Fruit fly (Drosophila melanogaster) S2 (cell line): Measurements from ENCODE around the gene CG7579.

Experiments
- CG8478 ChIP-seq: fragments of >200 bp; optimal IDR thresholded peaks from 2 replicates; lab custom pipeline; 2018
- CTCF ChIP-seq, 2 experiments: fragments of >200 bp; optimal IDR thresholded peaks; 2 replicates each; lab custom pipeline; 2018

CG7579 gene

dm6 chr3L:15636359-15636758 lies 46.9 kb downstream of the CG7579 start:
- no peak for TF ChIP-seq CTCF (optimal IDR thresholded peaks at IDR 0.05; lab: Kevin White, UChicago)
- no peak for TF ChIP-seq CG8478

DNA sequence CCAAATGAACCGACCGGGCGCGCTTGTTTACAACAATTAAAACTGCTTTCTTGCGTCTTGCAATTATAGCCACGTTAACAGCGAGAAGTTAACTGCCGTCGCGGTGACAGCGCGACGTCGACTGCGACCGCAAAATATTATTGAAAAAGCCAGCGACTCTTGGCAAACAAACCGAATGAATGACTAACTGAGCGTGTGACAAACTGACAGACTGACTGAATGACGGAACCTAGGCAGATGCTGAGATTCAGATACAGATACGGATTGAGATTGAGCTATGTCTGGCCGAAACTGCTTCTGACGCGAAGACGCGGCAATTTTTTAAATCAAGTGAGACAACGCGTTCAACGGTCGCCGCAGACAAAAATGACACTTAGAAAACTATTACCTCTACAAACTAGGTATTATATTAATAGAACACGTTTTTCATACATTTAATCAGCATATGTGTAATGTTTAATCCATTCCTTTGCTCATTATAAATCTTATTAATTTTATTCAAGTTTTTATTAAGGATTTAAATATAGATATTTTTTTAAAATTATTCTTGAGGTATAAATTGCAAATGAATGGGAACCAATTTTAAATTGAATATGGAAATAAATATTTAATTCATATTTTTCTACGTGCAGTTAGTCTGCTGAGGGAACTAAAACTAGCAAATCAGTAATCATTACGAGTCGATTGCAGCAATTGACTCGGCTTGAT lies 48.7 kb downstream of the CG7579 start:
- TF ChIP-seq CTCF (optimal IDR thresholded peaks at IDR 0.05; lab: Kevin White, UChicago): no peak
- no peak for TF ChIP-seq CG8478

- TF ChIP-seq CG8478 (no peak), CTCF (optimal IDR thresholded peaks at IDR 0.05; lab: Kevin White, UChicago) (no peak)
These were observed 50.6 kb downstream of the CG7579 start for dm6 chr3L:15632653-15633052.
